Worm (Caenorhabditis elegans): ENCODE results near the gene pqn-73.

Gene pqn-73

DNA sequence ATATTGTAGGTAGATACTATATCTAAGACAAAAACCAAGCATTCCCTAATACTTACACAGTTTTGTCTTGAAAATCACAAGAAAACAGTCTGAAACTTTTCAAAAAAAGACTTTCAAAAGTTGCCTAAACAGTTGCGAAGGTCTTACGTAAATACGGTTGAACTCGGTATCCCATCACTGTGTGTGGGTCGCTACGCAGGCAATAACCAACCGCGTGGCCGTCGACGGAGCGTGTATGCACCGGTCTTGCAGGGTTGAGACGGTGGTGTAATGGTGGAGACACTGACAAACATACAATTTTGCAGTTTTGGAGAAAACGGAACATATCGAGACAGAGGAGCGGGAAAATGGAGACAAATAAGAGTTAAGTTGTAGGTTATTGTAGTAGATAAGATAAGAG lies 20.7 kb downstream of the pqn-73 start, which contains the start of gene iff-2 (continued):
- TF ChIP-seq nhr-11 (tag; optimal IDR thresholded peaks at IDR 0.05): peak; percentile 93
- peak; percentile 94 for TF ChIP-seq sup-37 (GFP tag; optimal IDR thresholded peaks at IDR 0.05)
- peak; percentile 99 for TF ChIP-seq dsc-1 (tag; optimal IDR thresholded peaks at IDR 0.05)
- TF ChIP-seq isw-1 (GFP tag; IDR thresholded peaks at IDR 0.05): peak; percentile 99
- peak; percentile 90 to 96 for TF ChIP-seq egl-27 (tag; optimal IDR thresholded peaks at IDR 0.05)
- peak; percentile 9 for TF ChIP-seq ceh-90 (tag; optimal IDR thresholded peaks at IDR 0.05)
- TF ChIP-seq lin-39 (tag; optimal IDR thresholded peaks at IDR 0.05): peak; percentile 93
- TF ChIP-seq ztf-11 (tag; optimal IDR thresholded peaks at IDR 0.05): peak in 1 of 2 experiments; percentile 96
- TF ChIP-seq mdl-1 (tag; optimal IDR thresholded peaks at IDR 0.05): peak; percentile 90 to 100
- 0 out of 2 replicates have a peak, but pooled peaks have one; percentile 14 for TF ChIP-seq ets-5 (GFP tag; IDR thresholded peaks at IDR 0.05)
- peak; percentile 99 for TF ChIP-seq ztf-4 (tag; optimal IDR thresholded peaks at IDR 0.05)
- TF ChIP-seq ceh-8 (GFP tag; optimal IDR thresholded peaks at IDR 0.05): peak; percentile 95
- TF ChIP-seq nhr-71 (tag; optimal IDR thresholded peaks at IDR 0.05): peak; percentile 100
- TF ChIP-seq C16A3.4 (tag; optimal IDR thresholded peaks at IDR 0.05): peak; percentile 100
- peak; percentile 98 for TF ChIP-seq lsy-2 (tag; optimal IDR thresholded peaks at IDR 0.05)
- TF ChIP-seq aly-2 (tag; optimal IDR thresholded peaks at IDR 0.05): peak; percentile 93
- TF ChIP-seq lir-3 (tag; optimal IDR thresholded peaks at IDR 0.05; ENCODE audit: poor library complexity): peak; percentile 95
- TF ChIP-seq pax-3 (tag; optimal IDR thresholded peaks at IDR 0.05): peak; percentile 98
- peak; percentile 99 for TF ChIP-seq unc-130 (tag; optimal IDR thresholded peaks at IDR 0.05)
- TF ChIP-seq skn-1 (tag; optimal IDR thresholded peaks at IDR 0.05): peak; percentile 98
- TF ChIP-seq mab-9 (GFP tag; IDR thresholded peaks at IDR 0.05): peak; percentile 92
- peak; percentile 86 for TF ChIP-seq nhr-76 (tag; optimal IDR thresholded peaks at IDR 0.05)
- TF ChIP-seq fkh-10 (GFP tag; optimal IDR thresholded peaks at IDR 0.05): peak; percentile 99
- peak; percentile 99 for TF ChIP-seq nhr-237 (tag; optimal IDR thresholded peaks at IDR 0.05)
- peak; percentile 99 for TF ChIP-seq mep-1 (tag; optimal IDR thresholded peaks at IDR 0.05)
- no peak for TF ChIP-seq alr-1 (tag; optimal IDR thresholded peaks at IDR 0.05; ENCODE audit: borderline replicate concordance)
- TF ChIP-seq nhr-28 (tag; optimal IDR thresholded peaks at IDR 0.05): no peak
- peak; percentile 85 for TF ChIP-seq F16B12.6 (tag; optimal IDR thresholded peaks at IDR 0.05)
- TF ChIP-seq ceh-88 (GFP tag; IDR thresholded peaks at IDR 0.05): peak; percentile 97
- no peak for TF ChIP-seq hlh-17 (GFP tag; optimal IDR thresholded peaks at IDR 0.05; ENCODE audit: borderline replicate concordance)
- TF ChIP-seq pag-3 (tag; optimal IDR thresholded peaks at IDR 0.05; ENCODE audit: borderline replicate concordance, insufficient read depth): peak; percentile 69
- peak; percentile 99 for TF ChIP-seq unc-86 (tag; optimal IDR thresholded peaks at IDR 0.05)
- TF ChIP-seq ama-1 (optimal IDR thresholded peaks at IDR 0.05): peak; percentile 91
- TF ChIP-seq sox-4 (tag; optimal IDR thresholded peaks at IDR 0.05): peak; percentile 95
- peak; percentile 77 for TF ChIP-seq efl-3 (GFP tag; optimal IDR thresholded peaks at IDR 0.05)

DNA sequence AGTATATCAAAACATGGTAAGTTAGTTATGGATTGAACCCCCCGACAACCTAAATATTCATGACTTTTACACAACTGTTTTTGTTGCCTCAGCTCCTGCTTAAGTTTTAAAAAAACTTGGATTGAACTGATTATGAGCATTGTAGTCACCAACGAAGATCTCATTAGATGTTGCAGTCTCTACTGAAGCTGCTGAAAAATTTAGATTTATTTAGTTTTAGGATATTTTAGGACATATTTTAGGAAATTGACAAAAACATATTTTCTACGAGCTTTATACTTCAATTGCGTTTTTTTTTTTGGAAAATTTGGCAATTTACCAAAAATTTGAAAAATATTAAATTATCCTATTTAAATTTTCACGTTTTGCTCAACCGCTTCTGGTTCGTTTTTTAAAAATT lies 21.5 kb downstream of the pqn-73 start, which contains the start of gene F54C9.14:
TSS of gene F54C9.14 (plus strand) at position 301 of the 400 bp plus-strand sequence.
- TF ChIP-seq nhr-85 (tag): peak; percentile 25
- TF ChIP-seq sup-37 (GFP tag; optimal IDR thresholded peaks at IDR 0.05): no peak
- no peak for TF ChIP-seq grh-1 (GFP tag; IDR thresholded peaks at IDR 0.05)
- no peak for TF ChIP-seq tlp-1 (tag; optimal IDR thresholded peaks at IDR 0.05)
- TF ChIP-seq elt-2 (tag; optimal IDR thresholded peaks at IDR 0.05): no peak

DNA sequence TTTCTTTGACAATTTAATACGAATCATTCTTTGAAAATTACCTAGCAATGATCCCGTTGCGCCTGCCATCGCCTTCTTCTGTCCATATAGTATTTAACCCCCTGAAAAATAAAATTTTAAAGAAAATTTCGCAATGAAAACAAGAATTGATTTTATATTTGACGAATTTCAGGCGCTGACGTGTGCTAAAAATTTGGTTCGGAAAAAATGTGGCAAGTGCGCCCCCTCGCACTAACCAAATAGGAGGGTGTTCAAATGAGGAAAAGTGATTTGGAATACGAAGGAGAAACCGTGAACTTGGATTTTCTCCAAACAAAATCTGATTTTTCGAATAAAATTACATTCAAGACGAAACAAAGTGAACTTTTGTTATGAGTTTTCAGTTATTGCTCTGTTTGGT lies 25.5 kb downstream of the pqn-73 start, which contains the start of gene stc-1:
TSS of gene stc-1 (minus strand) at position 101 of the 400 bp plus-strand sequence.
- TF ChIP-seq nhr-19 (GFP tag; conservative IDR thresholded peaks at IDR 0.05): no peak
- TF ChIP-seq skn-1 (tag; optimal IDR thresholded peaks at IDR 0.05): peak; percentile 30
- no peak for TF ChIP-seq aly-2 (tag; optimal IDR thresholded peaks at IDR 0.05)
- TF ChIP-seq ceh-8 (GFP tag; optimal IDR thresholded peaks at IDR 0.05): no peak
- peak; percentile 27 for TF ChIP-seq lin-13 (GFP tag; optimal IDR thresholded peaks at IDR 0.05)
- no peak for TF ChIP-seq dsc-1 (tag; optimal IDR thresholded peaks at IDR 0.05)
- peak; percentile 26 for TF ChIP-seq F16B12.6 (tag; optimal IDR thresholded peaks at IDR 0.05)
- no peak for TF ChIP-seq lin-15B (tag; optimal IDR thresholded peaks at IDR 0.05)
- TF ChIP-seq lin-35 (GFP tag; optimal IDR thresholded peaks at IDR 0.05): peak; percentile 67 to 94
- peak; percentile 7 for TF ChIP-seq nhr-90 (tag; optimal IDR thresholded peaks at IDR 0.05; ENCODE audit: poor library complexity)
- no peak for TF ChIP-seq hpl-2 (GFP tag; optimal IDR thresholded peaks at IDR 0.05)
- TF ChIP-seq zag-1 (tag; optimal IDR thresholded peaks at IDR 0.05): no peak
- TF ChIP-seq hlh-17 (GFP tag; optimal IDR thresholded peaks at IDR 0.05; ENCODE audit: borderline replicate concordance): no peak
- no peak for TF ChIP-seq fkh-8 (tag; optimal IDR thresholded peaks at IDR 0.05)
- no peak for TF ChIP-seq nhr-28 (tag; optimal IDR thresholded peaks at IDR 0.05)
- peak; percentile 29 for TF ChIP-seq nhr-71 (tag; optimal IDR thresholded peaks at IDR 0.05)
- peak; percentile 23 for TF ChIP-seq ama-1 (optimal IDR thresholded peaks at IDR 0.05)
- TF ChIP-seq dpl-1 (GFP tag; optimal IDR thresholded peaks at IDR 0.05): peak; percentile 65 to 86 (median 79)
- peak; percentile 34 for TF ChIP-seq blmp-1 (tag; optimal IDR thresholded peaks at IDR 0.05)
- no peak for TF ChIP-seq pax-3 (tag; optimal IDR thresholded peaks at IDR 0.05)
